Fruit fly (Drosophila melanogaster) whole organism, embryonic: ENCODE results near the gene CG3764.

Experiments used
- CG10147 ChIP-seq: fragments of 200-800 bp; sonication (Bioruptor generic); optimal IDR thresholded peaks from 2 replicates; lab custom pipeline; 2019; ENCODE audit warnings: missing biosample characterization, mild to moderate bottlenecking, missing genetic modification characterization, moderate library complexity
- CG10366 ChIP-seq: fragments of 200-800 bp; sonication (Bioruptor generic); IDR thresholded peaks from 2 replicates; pipeline ENCODE4 v1.3.6; 2022; ENCODE audit warnings: missing biosample characterization, missing genetic modification characterization
- CG10431 ChIP-seq: fragments of 200-800 bp; sonication (Bioruptor generic); optimal IDR thresholded peaks from 3 replicates; lab custom pipeline; 2018; ENCODE audit warnings: missing biosample characterization, mild to moderate bottlenecking, missing genetic modification characterization
- CG1233 ChIP-seq: fragments of 200-800 bp; sonication (Bioruptor generic); optimal IDR thresholded peaks from 4 replicates; lab custom pipeline; 2018; ENCODE audit warnings: missing biosample characterization, mild to moderate bottlenecking, missing genetic modification characterization
- CG12391 ChIP-seq: fragments of 200-800 bp; sonication (Bioruptor generic); optimal IDR thresholded peaks from 3 replicates; lab custom pipeline; 2018; ENCODE audit warnings: missing biosample characterization, mild to moderate bottlenecking, missing genetic modification characterization, moderate library complexity
- CG12659 ChIP-seq: fragments of 200-800 bp; sonication (Bioruptor generic); optimal IDR thresholded peaks from 3 replicates; lab custom pipeline; 2017; ENCODE audit warnings: mild to moderate bottlenecking, missing biosample characterization, missing genetic modification reagents, missing genetic modification characterization
- CG13424 ChIP-seq: fragments of 200-800 bp; sonication (Bioruptor generic); optimal IDR thresholded peaks from 2 replicates; lab custom pipeline; 2019; ENCODE audit warnings: missing biosample characterization, mild to moderate bottlenecking, missing genetic modification characterization, moderate library complexity
- CG13624 ChIP-seq: fragments of 200-800 bp; sonication (Bioruptor generic); optimal IDR thresholded peaks from 2 replicates; lab custom pipeline; 2016; ENCODE audit warnings: missing biosample characterization, missing genetic modification characterization
- CG1603 ChIP-seq: fragments of 200-800 bp; sonication (Bioruptor generic); optimal IDR thresholded peaks from 2 replicates; lab custom pipeline; 2019; ENCODE audit warnings: missing biosample characterization, mild to moderate bottlenecking, missing genetic modification characterization, moderate library complexity
- CG17359 ChIP-seq: fragments of 200-800 bp; sonication (Bioruptor generic); optimal IDR thresholded peaks from 3 replicates; lab custom pipeline; 2018; ENCODE audit warnings: missing biosample characterization, mild to moderate bottlenecking, missing genetic modification characterization, moderate library complexity
- CG18476 ChIP-seq: fragments of 200-800 bp; sonication (Bioruptor generic); optimal IDR thresholded peaks from 2 replicates; lab custom pipeline; 2016; ENCODE audit warnings: missing biosample characterization, mild to moderate bottlenecking, missing genetic modification characterization
- CG31441 ChIP-seq: fragments of 200-800 bp; sonication (Bioruptor generic); IDR thresholded peaks from 2 replicates; pipeline ENCODE4 v1.3.6; 2022; ENCODE audit warnings: missing biosample characterization, missing genetic modification characterization
- CG34224 ChIP-seq: fragments of 200-800 bp; sonication (Bioruptor generic); IDR thresholded peaks from 3 replicates; pipeline ENCODE4 v1.3.6; 2022; ENCODE audit warnings: missing biosample characterization, missing genetic modification characterization; ENCODE audit not compliant: partially characterized antibody
- CG34422 ChIP-seq: fragments of 200-800 bp; sonication (Bioruptor generic); IDR thresholded peaks from 3 replicates; pipeline ENCODE4 v1.3.6; 2022; ENCODE audit warnings: missing biosample characterization, missing genetic modification characterization
- CG4424 ChIP-seq: fragments of 200-800 bp; sonication (Bioruptor generic); optimal IDR thresholded peaks from 3 replicates; lab custom pipeline; 2016; ENCODE audit warnings: missing biosample characterization, missing genetic modification characterization
- CG4617 ChIP-seq: fragments of 200-800 bp; sonication (Bioruptor generic); optimal IDR thresholded peaks from 3 replicates; lab custom pipeline; 2016; ENCODE audit warnings: missing biosample characterization, missing genetic modification characterization, borderline replicate concordance
- CG7786 ChIP-seq: fragments of 200-800 bp; sonication (Bioruptor generic); optimal IDR thresholded peaks from 2 replicates; lab custom pipeline; 2016; ENCODE audit warnings: missing biosample characterization, missing genetic modification characterization
- CG7987 ChIP-seq: fragments of 200-800 bp; sonication (Bioruptor generic); optimal IDR thresholded peaks from 2 replicates; lab custom pipeline; 2018; ENCODE audit warnings: missing biosample characterization, mild to moderate bottlenecking, missing genetic modification characterization, moderate library complexity
- CG9876 ChIP-seq: fragments of 200-800 bp; sonication (Bioruptor generic); optimal IDR thresholded peaks from 2 replicates; lab custom pipeline; 2016; ENCODE audit warnings: missing biosample characterization, missing genetic modification characterization
- Deaf1 ChIP-seq: fragments of 200-800 bp; optimal IDR thresholded peaks from 3 replicates; lab custom pipeline; 2019; ENCODE audit warnings: missing biosample characterization, mild to moderate bottlenecking, missing genetic modification characterization, moderate library complexity
- Dp ChIP-seq: fragments of 200-800 bp; sonication (Bioruptor generic); optimal IDR thresholded peaks from 2 replicates; lab custom pipeline; 2018; ENCODE audit warnings: missing biosample characterization, mild to moderate bottlenecking, missing genetic modification characterization, moderate library complexity
- Drgx ChIP-seq: fragments of 200-800 bp; sonication (Bioruptor generic); IDR thresholded peaks from 2 replicates; pipeline ENCODE4 v1.3.6; 2022; ENCODE audit warnings: missing biosample characterization, missing genetic modification characterization
- Elba2 ChIP-seq: fragments of 200-800 bp; sonication (Bioruptor generic); optimal IDR thresholded peaks from 3 replicates; lab custom pipeline; 2016; ENCODE audit warnings: missing biosample characterization, missing genetic modification characterization
- Fer1 ChIP-seq: fragments of 200-800 bp; sonication (Bioruptor generic); optimal IDR thresholded peaks from 2 replicates; lab custom pipeline; 2017; ENCODE audit warnings: missing biosample characterization, mild to moderate bottlenecking, missing genetic modification characterization
- Fer3 ChIP-seq: fragments of 200-800 bp; sonication (Bioruptor generic); optimal IDR thresholded peaks from 2 replicates; lab custom pipeline; 2018; ENCODE audit warnings: missing biosample characterization, mild to moderate bottlenecking, missing genetic modification characterization, moderate library complexity
- H2.0 ChIP-seq: fragments of 200-800 bp; sonication (Bioruptor generic); IDR thresholded peaks from 2 replicates; pipeline ENCODE4 v1.3.6; 2022; ENCODE audit warnings: missing biosample characterization, missing genetic modification characterization
- HmgZ ChIP-seq: fragments of 200-800 bp; sonication (Bioruptor generic); optimal IDR thresholded peaks from 2 replicates; lab custom pipeline; 2018; ENCODE audit warnings: missing biosample characterization, mild to moderate bottlenecking, missing genetic modification characterization
- Hr78 ChIP-seq, 2 experiments: fragments of 200-800 bp in 1 of 2; fragments of >200 bp in 1 of 2; sonication (Bioruptor generic) in 1 of 2; optimal IDR thresholded peaks; 2 replicates each; lab custom pipeline; 2017 to 2019; ENCODE audit warnings: missing biosample characterization in 2 of 2, missing genetic modification characterization in 2 of 2, mild to moderate bottlenecking in 1 of 2, moderate library complexity in 1 of 2
- Hsf ChIP-seq: fragments of 200-800 bp; sonication (Bioruptor generic); optimal IDR thresholded peaks from 3 replicates; lab custom pipeline; 2016; ENCODE audit warnings: missing biosample characterization, missing genetic modification characterization
- Lhr ChIP-seq: fragments of 200-800 bp; sonication (Bioruptor generic); optimal IDR thresholded peaks from 3 replicates; lab custom pipeline; 2017; ENCODE audit warnings: mild to moderate bottlenecking, missing biosample characterization, missing genetic modification reagents, missing genetic modification characterization
- Rfx ChIP-seq: fragments of 200-800 bp; sonication (Bioruptor generic); IDR thresholded peaks from 2 replicates; pipeline ENCODE4 v1.3.6; 2022; ENCODE audit warnings: missing biosample characterization, missing genetic modification characterization
- Tbp ChIP-seq: fragments of >200 bp; optimal IDR thresholded peaks from 2 replicates; lab custom pipeline; 2018; ENCODE audit warnings: missing biosample characterization, missing genetic modification characterization
- ato ChIP-seq: fragments of 200-800 bp; sonication (Bioruptor generic); IDR thresholded peaks from 2 replicates; pipeline ENCODE4 v1.3.6; 2022; ENCODE audit warnings: missing biosample characterization, missing genetic modification characterization; ENCODE audit not compliant: partially characterized antibody
- bowl ChIP-seq: fragments of 200-800 bp; sonication (Bioruptor generic); IDR thresholded peaks from 2 replicates; pipeline ENCODE4 v1.3.6; 2022; ENCODE audit warnings: missing biosample characterization, missing genetic modification characterization
- ci ChIP-seq: fragments of 200-800 bp; sonication (Bioruptor generic); IDR thresholded peaks from 3 replicates; pipeline ENCODE4 v1.3.6; 2022; ENCODE audit warnings: missing biosample characterization, missing genetic modification characterization
- dm ChIP-seq: fragments of 200-800 bp; sonication (Bioruptor generic); optimal IDR thresholded peaks from 3 replicates; lab custom pipeline; 2016; ENCODE audit warnings: missing biosample characterization, missing genetic modification characterization
- fd3F ChIP-seq: fragments of 200-800 bp; sonication (Bioruptor generic); optimal IDR thresholded peaks from 2 replicates; lab custom pipeline; 2018; ENCODE audit warnings: missing biosample characterization, mild to moderate bottlenecking, missing genetic modification characterization, moderate library complexity
- grau ChIP-seq: fragments of 200-800 bp; optimal IDR thresholded peaks from 3 replicates; lab custom pipeline; 2019; ENCODE audit warnings: missing biosample characterization, mild to moderate bottlenecking, missing genetic modification characterization, moderate library complexity
- h ChIP-seq: fragments of >200 bp; optimal IDR thresholded peaks from 2 replicates; lab custom pipeline; 2017
- nerfin-2 ChIP-seq: fragments of 200-800 bp; sonication (Bioruptor generic); IDR thresholded peaks from 2 replicates; pipeline ENCODE4 v1.3.6; 2022; ENCODE audit warnings: missing biosample characterization, missing genetic modification characterization; ENCODE audit not compliant: partially characterized antibody
- nmo ChIP-seq: fragments of 200-800 bp; sonication (Bioruptor generic); optimal IDR thresholded peaks from 2 replicates; lab custom pipeline; 2018; ENCODE audit warnings: missing biosample characterization, mild to moderate bottlenecking, missing genetic modification characterization, moderate library complexity
- pzg ChIP-seq: fragments of 200-800 bp; sonication (Bioruptor generic); optimal IDR thresholded peaks from 3 replicates; lab custom pipeline; 2018; ENCODE audit warnings: missing biosample characterization, mild to moderate bottlenecking, missing genetic modification characterization, moderate library complexity
- sna ChIP-seq: fragments of 200-800 bp; sonication (Bioruptor generic); IDR thresholded peaks from 2 replicates; pipeline ENCODE4 v1.3.6; 2022; ENCODE audit warnings: missing biosample characterization, missing genetic modification characterization; ENCODE audit not compliant: partially characterized antibody
- sqz ChIP-seq: fragments of 200-800 bp; sonication (Bioruptor generic); optimal IDR thresholded peaks from 3 replicates; lab custom pipeline; 2018; ENCODE audit warnings: missing biosample characterization, mild to moderate bottlenecking, missing genetic modification characterization
- tin ChIP-seq: fragments of 200-800 bp; sonication (Bioruptor generic); optimal IDR thresholded peaks from 3 replicates; lab custom pipeline; 2016; ENCODE audit warnings: missing biosample characterization, missing genetic modification characterization
- tna ChIP-seq: fragments of 200-800 bp; sonication (Bioruptor generic); IDR thresholded peaks from 2 replicates; pipeline ENCODE4 v1.3.6; 2022; ENCODE audit warnings: missing biosample characterization, missing genetic modification characterization; ENCODE audit not compliant: partially characterized antibody
- trem ChIP-seq: fragments of 200-800 bp; optimal IDR thresholded peaks from 3 replicates; lab custom pipeline; 2019; ENCODE audit warnings: missing biosample characterization, mild to moderate bottlenecking, missing genetic modification characterization, moderate library complexity
- unc-4 ChIP-seq: fragments of 200-800 bp; sonication (Bioruptor generic); IDR thresholded peaks from 2 replicates; pipeline ENCODE4 v1.3.6; 2022; ENCODE audit warnings: missing biosample characterization, missing genetic modification characterization; ENCODE audit not compliant: partially characterized antibody
- wek ChIP-seq: fragments of 200-800 bp; sonication (Bioruptor generic); optimal IDR thresholded peaks from 3 replicates; lab custom pipeline; 2018; ENCODE audit warnings: missing biosample characterization, mild to moderate bottlenecking, missing genetic modification characterization, moderate library complexity
- yki ChIP-seq: fragments of >200 bp; optimal IDR thresholded peaks from 3 replicates; lab custom pipeline; 2018

CG3764 gene

dm6 chr3L:17044799-17045198 is 32.4 kb upstream of the CG3764 start, which contains the start of gene Pop5 (continued):
- TF ChIP-seq Lhr (GFP tag; lab: Kevin White, UChicago) (peak; percentile 53), CG31441 (no peak), ato (GFP tag; lab: Robert Waterston, UW) (no peak), fd3F (GFP tag; lab: Kevin White, UChicago) (no peak), Elba2 (peak; percentile 73), CG1233 (GFP tag; lab: Kevin White, UChicago) (peak; percentile 34), sqz (no peak), CG10147 (GFP tag; lab: Kevin White, UChicago) (no peak), CG4424 (GFP tag; lab: Kevin White, UChicago) (no peak), Dp (GFP tag; lab: Kevin White, UChicago) (peak; percentile 89), CG18476 (GFP tag; lab: Kevin White, UChicago) (no peak), ci (GFP tag; lab: Robert Waterston, UW) (peak; percentile 26; the same call in 1 of the 3 replicates), CG9876 (GFP tag; lab: Kevin White, UChicago) (no peak), CG13424 (peak; percentile 15), pzg (GFP tag; lab: Kevin White, UChicago) (peak; percentile 69), grau (no peak), dm (GFP tag; lab: Kevin White, UChicago) (peak; percentile 6), HmgZ (tag; lab: Kevin White, UChicago) (peak; percentile 58), CG34224 (GFP tag; lab: Robert Waterston, UW) (0 out of 3 replicates have a peak, but pooled peaks have one; percentile 37), H2.0 (GFP tag; lab: Robert Waterston, UW) (no peak), yki (lab: Kevin White, UChicago) (no peak), CG10366 (no peak), CG12659 (peak; percentile 36), sna (GFP tag; lab: Robert Waterston, UW) (no peak), Tbp (GFP tag; lab: Kevin White, UChicago) (no peak), trem (tag; lab: Kevin White, UChicago) (peak; percentile 88), CG34422 (GFP tag; lab: Robert Waterston, UW) (0 out of 3 replicates have a peak, but pooled peaks have one; percentile 32), CG7987 (GFP tag; lab: Kevin White, UChicago) (peak; percentile 39), Hr78 (GFP tag; optimal IDR thresholded peaks at IDR 0.05; lab: Kevin White, UChicago) (no peak), Fer1 (peak; percentile 40), CG7786 (no peak), nmo (GFP tag; lab: Kevin White, UChicago) (peak; percentile 35), CG1603 (tag; lab: Kevin White, UChicago) (peak; percentile 72), CG12391 (tag; lab: Kevin White, UChicago) (no peak), Deaf1 (tag; lab: Kevin White, UChicago) (no peak), bowl (GFP tag; lab: Robert Waterston, UW) (no peak), unc-4 (GFP tag; lab: Robert Waterston, UW) (peak; percentile 38; the same call in 1 of the 2 replicates), CG4617 (peak; percentile 58), CG17359 (peak; percentile 19), Fer3 (tag; lab: Kevin White, UChicago) (peak; percentile 10), Rfx (peak; percentile 45; the same call in 1 of the 2 replicates), CG13624 (GFP tag; lab: Kevin White, UChicago) (peak; percentile 6), nerfin-2 (GFP tag; lab: Robert Waterston, UW) (no peak), CG10431 (GFP tag; lab: Kevin White, UChicago) (no peak), tna (GFP tag; lab: Robert Waterston, UW) (no peak), Drgx (0 out of 2 replicates have a peak, but pooled peaks have one; percentile 19), Hsf (GFP tag; lab: Kevin White, UChicago) (peak; percentile 3), tin (GFP tag; lab: Kevin White, UChicago) (no peak), wek (peak; percentile 54), h (lab: Kevin White, UChicago) (no peak)
